Worm (Caenorhabditis elegans): Measurements from ENCODE around the gene gfi-1.

The gfi-1 gene

ce11 chrV:6348133-6348532 lies 51.6 kb downstream of the gfi-1 start:
- TF ChIP-seq hlh-30 (tag; optimal IDR thresholded peaks at IDR 0.05; ENCODE audit: insufficient read depth) = peak; percentile 53
- TF ChIP-seq pag-3 (tag; optimal IDR thresholded peaks at IDR 0.05; ENCODE audit: borderline replicate concordance) = no peak
- peak; percentile 6 for TF ChIP-seq rnt-1 (tag; optimal IDR thresholded peaks at IDR 0.05)
- TF ChIP-seq T23F11.4 (GFP tag; optimal IDR thresholded peaks at IDR 0.05) = no peak
- peak; percentile 43 for TF ChIP-seq F13H6.1 (tag; optimal IDR thresholded peaks at IDR 0.05)

ce11 chrV:6346906-6347305 lies 52.8 kb downstream of the gfi-1 start:
- no peak for TF ChIP-seq lin-11 (tag; optimal IDR thresholded peaks at IDR 0.05)
- no peak for TF ChIP-seq pax-1 (tag; optimal IDR thresholded peaks at IDR 0.05)
- TF ChIP-seq dmd-4 (tag; optimal IDR thresholded peaks at IDR 0.05; ENCODE audit: borderline replicate concordance) = no peak
- TF ChIP-seq ceh-30 (tag; optimal IDR thresholded peaks at IDR 0.05) = no peak
- TF ChIP-seq ceh-45 (GFP tag; IDR thresholded peaks at IDR 0.05) = no peak

- TF ChIP-seq ceh-18 (tag; optimal IDR thresholded peaks at IDR 0.05) (peak; percentile 66), F13H6.1 (tag; optimal IDR thresholded peaks at IDR 0.05) (peak; percentile 29), ceh-34 (tag; optimal IDR thresholded peaks at IDR 0.05) (peak; percentile 67), pros-1 (tag; optimal IDR thresholded peaks at IDR 0.05) (no peak), tbx-2 (tag; optimal IDR thresholded peaks at IDR 0.05) (peak; percentile 13)
Observed at ce11 chrV:6346043-6346618, 53.6 kb downstream of the gfi-1 start.

- peak; percentile 21 for TF ChIP-seq ceh-18 (tag; optimal IDR thresholded peaks at IDR 0.05)
- TF ChIP-seq npax-4 (tag; optimal IDR thresholded peaks at IDR 0.05) = no peak
- no peak for TF ChIP-seq lim-6 (tag; optimal IDR thresholded peaks at IDR 0.05)
- TF ChIP-seq F13H6.1 (tag; optimal IDR thresholded peaks at IDR 0.05) = peak; percentile 48
Observed at ce11 chrV:6344531-6345171, 55.1 kb downstream of the gfi-1 start.

Measured in whole organism, late embryonic.